Worm (Caenorhabditis elegans): ENCODE measurements around the gene pst-2.

The pst-2 gene

ce11 chrIII:5678935-5679334, 1.3 kb upstream of the pst-2 start, which contains the start of the genes ska-3 and rps-12 (continued):
- peak; percentile 81 for TF ChIP-seq B0019.2 (GFP tag; conservative IDR thresholded peaks at IDR 0.05)
- TF ChIP-seq nfya-2 (GFP tag; IDR thresholded peaks at IDR 0.05) = no peak
- TF ChIP-seq F37B4.10 (GFP tag; IDR thresholded peaks at IDR 0.05) = no peak
- peak; percentile 52; the same call in 1 of the 2 replicates for TF ChIP-seq ztf-28 (GFP tag; IDR thresholded peaks at IDR 0.05)
- TF ChIP-seq pbrm-1 (GFP tag; IDR thresholded peaks at IDR 0.05) = peak; percentile 96
- no peak for TF ChIP-seq bed-2 (GFP tag; IDR thresholded peaks at IDR 0.05)
- peak; percentile 96 for TF ChIP-seq nfyb-1 (GFP tag; IDR thresholded peaks at IDR 0.05)
- TF ChIP-seq gei-17 (GFP tag; optimal IDR thresholded peaks at IDR 0.05) = peak; percentile 79
- peak; percentile 75 to 89 for TF ChIP-seq let-607 (tag; optimal IDR thresholded peaks at IDR 0.05)
- TF ChIP-seq F39B2.1 (GFP tag; IDR thresholded peaks at IDR 0.05) = 0 out of 2 replicates have a peak, but pooled peaks have one; percentile 55
- no peak for TF ChIP-seq hlh-26 (GFP tag; conservative IDR thresholded peaks at IDR 0.05)
- TF ChIP-seq T26A5.8 (tag; optimal IDR thresholded peaks at IDR 0.05) = no peak
- TF ChIP-seq ceh-58 (GFP tag; IDR thresholded peaks at IDR 0.05) = no peak
- TF ChIP-seq zim-3 (tag; optimal IDR thresholded peaks at IDR 0.05) = peak; percentile 36
- TF ChIP-seq snpc-1.1 (tag; optimal IDR thresholded peaks at IDR 0.05; ENCODE audit: insufficient read depth) = peak; percentile 78
- peak; percentile 92 for TF ChIP-seq D2030.7 (GFP tag; IDR thresholded peaks at IDR 0.05)
- TF ChIP-seq him-1 (tag; optimal IDR thresholded peaks at IDR 0.05) = peak; percentile 84
- no peak for TF ChIP-seq nhr-179 (tag; optimal IDR thresholded peaks at IDR 0.05)
- no peak for TF ChIP-seq ccch-3 (GFP tag; optimal IDR thresholded peaks at IDR 0.05)
- no peak for TF ChIP-seq T07F8.4 (tag; optimal IDR thresholded peaks at IDR 0.05)
- peak; percentile 93 for TF ChIP-seq F49E8.2 (tag; optimal IDR thresholded peaks at IDR 0.05; ENCODE audit: insufficient read depth)
- TF ChIP-seq rec-8 (tag; optimal IDR thresholded peaks at IDR 0.05) = no peak
- TF ChIP-seq B0261.1 (tag; optimal IDR thresholded peaks at IDR 0.05) = peak; percentile 16
- peak; percentile 95 for TF ChIP-seq lir-1 (GFP tag; conservative IDR thresholded peaks at IDR 0.05)
- TF ChIP-seq sdz-38 (tag; optimal IDR thresholded peaks at IDR 0.05) = no peak
- peak; percentile 26 for TF ChIP-seq nhr-90 (tag; optimal IDR thresholded peaks at IDR 0.05)
- peak; percentile 98 for TF ChIP-seq lin-54 (GFP tag; optimal IDR thresholded peaks at IDR 0.05)
- peak; percentile 83 for TF ChIP-seq Y95B8A.8 (GFP tag; IDR thresholded peaks at IDR 0.05)
- peak; percentile 82 for TF ChIP-seq chd-7 (tag; optimal IDR thresholded peaks at IDR 0.05)
- peak; percentile 95 for TF ChIP-seq hmg-1.2 (GFP tag; IDR thresholded peaks at IDR 0.05)
- peak; percentile 96 for TF ChIP-seq tlf-1 (GFP tag; optimal IDR thresholded peaks at IDR 0.05)
- TF ChIP-seq Y67H2A.10 (GFP tag; conservative IDR thresholded peaks at IDR 0.05) = peak; percentile 82
- TF ChIP-seq atf-7 (tag; optimal IDR thresholded peaks at IDR 0.05) = peak; percentile 86
- TF ChIP-seq cebp-1 (GFP tag; IDR thresholded peaks at IDR 0.05) = peak; percentile 83
- TF ChIP-seq cebp-1 (tag; optimal IDR thresholded peaks at IDR 0.05) = peak; percentile 94
- peak; percentile 98 for TF ChIP-seq F23B12.7 (tag; optimal IDR thresholded peaks at IDR 0.05; ENCODE audit: insufficient read depth)
- TF ChIP-seq hlh-12 (tag; optimal IDR thresholded peaks at IDR 0.05) = no peak
- peak; percentile 19 for TF ChIP-seq lsy-27 (tag; optimal IDR thresholded peaks at IDR 0.05; ENCODE audit: borderline replicate concordance, insufficient read depth)
- TF ChIP-seq Y53F4B.3 (GFP tag; IDR thresholded peaks at IDR 0.05) = 0 out of 2 replicates have a peak, but pooled peaks have one; percentile 23
- TF ChIP-seq somi-1 (GFP tag; optimal IDR thresholded peaks at IDR 0.05) = peak; percentile 85
- TF ChIP-seq efl-1 (GFP tag; optimal IDR thresholded peaks at IDR 0.05) = peak; percentile 93
- no peak for TF ChIP-seq akir-1 (GFP tag; optimal IDR thresholded peaks at IDR 0.05)
- peak; percentile 88 for TF ChIP-seq madf-10 (tag; optimal IDR thresholded peaks at IDR 0.05)
- TF ChIP-seq hmg-20 (GFP tag; IDR thresholded peaks at IDR 0.05) = peak; percentile 82
- no peak for TF ChIP-seq sptf-2 (GFP tag; optimal IDR thresholded peaks at IDR 0.05)
- no peak for TF ChIP-seq nfya-1 (tag; optimal IDR thresholded peaks at IDR 0.05; ENCODE audit: borderline replicate concordance, insufficient read depth)
- peak; percentile 96 for TF ChIP-seq let-526 (GFP tag; IDR thresholded peaks at IDR 0.05)
- TF ChIP-seq Y79H2A.3 (GFP tag; conservative IDR thresholded peaks at IDR 0.05) = peak; percentile 69
